Fruit fly (Drosophila melanogaster) whole organism, embryonic: ENCODE data around the gene CG33939.

Experiments used
- Asciz ChIP-seq: fragments of 200-800 bp; sonication (Bioruptor generic); optimal IDR thresholded peaks from 2 replicates; lab custom pipeline; 2017; ENCODE audit warnings: missing biosample characterization, mild to moderate bottlenecking, missing genetic modification characterization, missing genetic modification reagents
- CG1024 ChIP-seq: fragments of 200-800 bp; sonication (Bioruptor generic); IDR thresholded peaks from 2 replicates; pipeline ENCODE4 v1.3.6; 2022; ENCODE audit warnings: missing biosample characterization, missing genetic modification characterization
- CG13894 ChIP-seq: fragments of 200-800 bp; sonication (Bioruptor generic); optimal IDR thresholded peaks from 3 replicates; lab custom pipeline; 2018; ENCODE audit warnings: missing biosample characterization, mild to moderate bottlenecking, missing genetic modification characterization, moderate library complexity
- CG15479 ChIP-seq: fragments of 200-800 bp; sonication (Bioruptor generic); optimal IDR thresholded peaks from 3 replicates; lab custom pipeline; 2019; ENCODE audit warnings: missing biosample characterization, mild to moderate bottlenecking, missing genetic modification characterization, moderate library complexity
- CG1602 ChIP-seq: fragments of 200-800 bp; sonication (Bioruptor generic); optimal IDR thresholded peaks from 3 replicates; lab custom pipeline; 2016; ENCODE audit warnings: missing biosample characterization, missing genetic modification characterization
- CG16779 ChIP-seq: fragments of 200-800 bp; sonication (Bioruptor generic); IDR thresholded peaks from 2 replicates; pipeline ENCODE4 v1.3.6; 2022; ENCODE audit warnings: missing biosample characterization, missing genetic modification characterization
- CG17802 ChIP-seq: fragments of 200-800 bp; sonication (Bioruptor generic); optimal IDR thresholded peaks from 2 replicates; lab custom pipeline; 2018; ENCODE audit warnings: missing biosample characterization, mild to moderate bottlenecking, missing genetic modification characterization, moderate library complexity
- CG18262 ChIP-seq: fragments of 200-800 bp; optimal IDR thresholded peaks from 3 replicates; lab custom pipeline; 2019; ENCODE audit warnings: missing biosample characterization, mild to moderate bottlenecking, missing genetic modification characterization, moderate library complexity
- CG2678 ChIP-seq: fragments of 200-800 bp; sonication (Bioruptor generic); optimal IDR thresholded peaks from 3 replicates; lab custom pipeline; 2019; ENCODE audit warnings: missing biosample characterization, mild to moderate bottlenecking, missing genetic modification characterization, moderate library complexity
- CG31388 ChIP-seq: fragments of 200-800 bp; sonication (Bioruptor generic); optimal IDR thresholded peaks from 2 replicates; lab custom pipeline; 2016; ENCODE audit warnings: missing biosample characterization, missing genetic modification characterization
- CG31441 ChIP-seq: fragments of 200-800 bp; sonication (Bioruptor generic); IDR thresholded peaks from 2 replicates; pipeline ENCODE4 v1.3.6; 2022; ENCODE audit warnings: missing biosample characterization, missing genetic modification characterization
- CG32767 ChIP-seq: fragments of 200-800 bp; sonication (Bioruptor generic); IDR thresholded peaks from 2 replicates; pipeline ENCODE4 v1.3.6; 2022; ENCODE audit warnings: missing biosample characterization, missing genetic modification characterization
- CG7928 ChIP-seq: fragments of 200-800 bp; sonication (Bioruptor generic); optimal IDR thresholded peaks from 2 replicates; lab custom pipeline; 2017; ENCODE audit warnings: missing biosample characterization, mild to moderate bottlenecking, missing genetic modification characterization
- Dbx ChIP-seq: fragments of 200-800 bp; sonication (Bioruptor generic); IDR thresholded peaks from 3 replicates; pipeline ENCODE4 v1.3.6; 2022; ENCODE audit warnings: missing biosample characterization, missing genetic modification characterization
- E2f1 ChIP-seq: fragments of 200-800 bp; sonication (Bioruptor generic); IDR thresholded peaks from 2 replicates; pipeline ENCODE4 v1.3.6; 2022; ENCODE audit warnings: missing biosample characterization, missing genetic modification characterization
- E2f2 ChIP-seq: fragments of 200-800 bp; sonication (Bioruptor generic); IDR thresholded peaks from 2 replicates; pipeline ENCODE4 v1.3.6; 2022; ENCODE audit warnings: missing biosample characterization, missing genetic modification characterization
- Gug ChIP-seq: fragments of 200-800 bp; sonication (Bioruptor generic); IDR thresholded peaks from 4 replicates; pipeline ENCODE4 v1.3.6; 2022; ENCODE audit warnings: missing biosample characterization, missing genetic modification characterization
- Max ChIP-seq: fragments of 200-800 bp; sonication (Bioruptor generic); optimal IDR thresholded peaks from 2 replicates; lab custom pipeline; 2016; ENCODE audit warnings: missing biosample characterization, mild to moderate bottlenecking, missing genetic modification characterization
- Med ChIP-seq: fragments of 200-800 bp; sonication (Bioruptor generic); peaks from one replicate; lab custom pipeline; 2016; ENCODE audit warnings: missing biosample characterization, missing genetic modification characterization, mild to moderate bottlenecking, inconsistent platforms, moderate library complexity
- NC2α ChIP-seq: fragments of 200-800 bp; sonication (Bioruptor generic); optimal IDR thresholded peaks from 2 replicates; lab custom pipeline; 2016; ENCODE audit warnings: missing biosample characterization, missing genetic modification characterization
- NC2β ChIP-seq: fragments of 200-800 bp; sonication (Bioruptor generic); optimal IDR thresholded peaks from 2 replicates; lab custom pipeline; 2016; ENCODE audit warnings: missing biosample characterization, missing genetic modification characterization
- Opbp ChIP-seq: fragments of 200-800 bp; sonication (Bioruptor generic); IDR thresholded peaks from 3 replicates; pipeline ENCODE4 v1.3.6; 2022; ENCODE audit warnings: missing biosample characterization, missing genetic modification characterization; ENCODE audit not compliant: partially characterized antibody
- Trl ChIP-seq, 3 experiments: fragments of >200 bp in 2 of 3; fragments of 200-800 bp in 1 of 3; sonication (Bioruptor generic) in 1 of 3; optimal IDR thresholded peaks; 2 replicates in 1 of 3; 3 replicates in 2 of 3; lab custom pipeline; 2016 to 2017; ENCODE audit warnings: missing biosample characterization in 1 of 3, missing genetic modification characterization in 1 of 3
- bsh ChIP-seq, 2 experiments: fragments of 200-800 bp; sonication (Bioruptor generic); optimal IDR thresholded peaks; 2 replicates each; lab custom pipeline; 2017 to 2018; ENCODE audit warnings: mild to moderate bottlenecking in 2 of 2, missing biosample characterization in 2 of 2, missing genetic modification characterization in 2 of 2, moderate library complexity in 1 of 2
- btn ChIP-seq: fragments of 200-800 bp; sonication (Bioruptor generic); optimal IDR thresholded peaks from 2 replicates; lab custom pipeline; 2016; ENCODE audit warnings: missing biosample characterization, missing genetic modification characterization
- exex ChIP-seq: fragments of 200-800 bp; sonication (Bioruptor generic); optimal IDR thresholded peaks from 4 replicates; lab custom pipeline; 2018; ENCODE audit warnings: missing biosample characterization, mild to moderate bottlenecking, missing genetic modification characterization, moderate library complexity
- fu2 ChIP-seq: fragments of 200-800 bp; sonication (Bioruptor generic); optimal IDR thresholded peaks from 2 replicates; lab custom pipeline; 2016; ENCODE audit warnings: missing biosample characterization, missing genetic modification characterization
- pfk ChIP-seq: fragments of 200-800 bp; sonication (Bioruptor generic); optimal IDR thresholded peaks from 2 replicates; lab custom pipeline; 2018; ENCODE audit warnings: missing biosample characterization, mild to moderate bottlenecking, missing genetic modification characterization, moderate library complexity
- row ChIP-seq: fragments of 200-800 bp; sonication (Bioruptor generic); IDR thresholded peaks from 3 replicates; pipeline ENCODE4 v1.3.6; 2022; ENCODE audit warnings: missing biosample characterization, missing genetic modification characterization
- sens ChIP-seq: fragments of 200-800 bp; sonication (Bioruptor generic); peaks from one replicate; lab custom pipeline; 2016; ENCODE audit warnings: missing biosample characterization, missing genetic modification characterization
- sens-2 ChIP-seq: fragments of 200-800 bp; sonication (Bioruptor generic); IDR thresholded peaks from 2 replicates; pipeline ENCODE4 v1.3.6; 2022; ENCODE audit warnings: missing biosample characterization, missing genetic modification characterization
- stc ChIP-seq: fragments of 200-800 bp; sonication (Bioruptor generic); IDR thresholded peaks from 2 replicates; pipeline ENCODE4 v1.3.6; 2022; ENCODE audit warnings: missing biosample characterization, missing genetic modification characterization
- toy ChIP-seq: fragments of 200-800 bp; sonication (Bioruptor generic); IDR thresholded peaks from 2 replicates; pipeline ENCODE4 v1.3.6; 2022; ENCODE audit warnings: missing biosample characterization, missing genetic modification characterization
- tx ChIP-seq: fragments of 200-800 bp; sonication (Bioruptor generic); optimal IDR thresholded peaks from 2 replicates; lab custom pipeline; 2016; ENCODE audit warnings: missing biosample characterization, missing genetic modification characterization
- zen ChIP-seq: fragments of 200-800 bp; sonication (Bioruptor generic); optimal IDR thresholded peaks from 3 replicates; lab custom pipeline; 2018; ENCODE audit warnings: missing biosample characterization, mild to moderate bottlenecking, missing genetic modification characterization, moderate library complexity
- zfh1 ChIP-seq: fragments of 200-800 bp; sonication (Bioruptor generic); IDR thresholded peaks from 3 replicates; pipeline ENCODE4 v1.3.6; 2022; ENCODE audit warnings: missing biosample characterization, missing genetic modification characterization

The CG33939 gene

dm6 chrX:19144785-19145422 is 29.8 kb downstream of the CG33939 start (continued):
- TF ChIP-seq Opbp (GFP tag; lab: Robert Waterston, UW) (no peak), Dbx (GFP tag; lab: Robert Waterston, UW) (no peak), sens (GFP tag; lab: Kevin White, UChicago) (no peak), CG18262 (peak; percentile 29), NC2β (GFP tag; lab: Kevin White, UChicago) (no peak)

dm6 chrX:19135768-19136167 is 38.9 kb downstream of the CG33939 start, which contains the start of gene Obp18a:
TSS of gene Obp18a (minus strand) at chrX:19135868.
- TF ChIP-seq sens (GFP tag; lab: Kevin White, UChicago) (peak; percentile 26), Med (peak; percentile 24), CG1602 (GFP tag; lab: Kevin White, UChicago) (no peak)
- TF ChIP-seq, all 482 proteins: peak for 2

dm6 chrX:19127216-19127615 is 47.5 kb downstream of the CG33939 start, which contains the start of gene tgy:
TSS of gene tgy (minus strand) at chrX:19127316.
- TF ChIP-seq CG15479 (GFP tag; lab: Kevin White, UChicago) (no peak), Opbp (GFP tag; lab: Robert Waterston, UW) (no peak), row (no peak), CG17802 (tag; lab: Kevin White, UChicago) (peak; percentile 42), E2f1 (GFP tag; lab: Robert Waterston, UW) (no peak), CG13894 (tag; lab: Kevin White, UChicago) (no peak), CG16779 (GFP tag; lab: Robert Waterston, UW) (no peak), CG7928 (GFP tag; lab: Kevin White, UChicago) (no peak), CG32767 (GFP tag; lab: Robert Waterston, UW) (no peak), tx (GFP tag; lab: Kevin White, UChicago) (no peak), bsh (GFP tag; optimal IDR thresholded peaks at IDR 0.05; lab: Kevin White, UChicago) (no peak), exex (tag; lab: Kevin White, UChicago) (peak; percentile 31), Asciz (GFP tag; lab: Kevin White, UChicago) (no peak), NC2α (GFP tag; lab: Kevin White, UChicago) (no peak), Gug (GFP tag; lab: Robert Waterston, UW) (no peak), pfk (GFP tag; lab: Kevin White, UChicago) (no peak), Trl (optimal IDR thresholded peaks at IDR 0.05; lab: Kevin White, UChicago) (peak in 1 of 2 experiments; percentile 22), Trl (GFP tag; optimal IDR thresholded peaks at IDR 0.05; lab: Kevin White, UChicago) (no peak), CG2678 (tag; lab: Kevin White, UChicago) (no peak), E2f2 (GFP tag; lab: Robert Waterston, UW) (no peak), CG1024 (GFP tag; lab: Robert Waterston, UW) (no peak), CG31441 (no peak), zen (tag; lab: Kevin White, UChicago) (no peak), btn (no peak)

- TF ChIP-seq stc (GFP tag; lab: Robert Waterston, UW): no peak
- no peak for TF ChIP-seq sens-2 (GFP tag; lab: Robert Waterston, UW)
- TF ChIP-seq zfh1: no peak
- TF ChIP-seq Dbx (GFP tag; lab: Robert Waterston, UW): no peak
- no peak for TF ChIP-seq toy (GFP tag; lab: Robert Waterston, UW)
- no peak for TF ChIP-seq CG31388
- TF ChIP-seq fu2 (GFP tag; lab: Kevin White, UChicago): no peak
- no peak for TF ChIP-seq Max (GFP tag; lab: Kevin White, UChicago)
These were observed 50.4 kb downstream of the CG33939 start, which contains the start of gene CG15882 for dm6 chrX:19124288-19124687. TSS of gene CG15882 (minus strand) at chrX:19124388.
